Worm (Caenorhabditis elegans) whole organism, late embryonic: Measurements from ENCODE around the gene F16B12.4.

Experiments used
- K02D7.2 ChIP-seq: sonication (generic microtip); optimal IDR thresholded peaks from 2 replicates; lab custom pipeline; 2017; ENCODE audit warnings: mild to moderate bottlenecking, missing genetic modification characterization, missing compliant biosample characterization
- elt-4 ChIP-seq: sonication (generic microtip); optimal IDR thresholded peaks from 2 replicates; lab custom pipeline; 2016; ENCODE audit warnings: missing genetic modification characterization, missing compliant biosample characterization
- nhr-11 ChIP-seq: fragments of 150-350 bp; optimal IDR thresholded peaks from 2 replicates; lab custom pipeline; 2014; ENCODE audit warnings: missing biosample characterization, missing genetic modification characterization
- sox-2 ChIP-seq: fragments of 200-800 bp; sonication (Bioruptor generic); IDR thresholded peaks from 2 replicates; pipeline ENCODE4 v1.3.6; 2022; ENCODE audit warnings: missing genetic modification reagents, missing genetic modification characterization, missing compliant biosample characterization
- tbx-2 ChIP-seq: sonication (generic microtip); optimal IDR thresholded peaks from 2 replicates; lab custom pipeline; 2016; ENCODE audit warnings: missing genetic modification characterization, missing compliant biosample characterization

DNA sequence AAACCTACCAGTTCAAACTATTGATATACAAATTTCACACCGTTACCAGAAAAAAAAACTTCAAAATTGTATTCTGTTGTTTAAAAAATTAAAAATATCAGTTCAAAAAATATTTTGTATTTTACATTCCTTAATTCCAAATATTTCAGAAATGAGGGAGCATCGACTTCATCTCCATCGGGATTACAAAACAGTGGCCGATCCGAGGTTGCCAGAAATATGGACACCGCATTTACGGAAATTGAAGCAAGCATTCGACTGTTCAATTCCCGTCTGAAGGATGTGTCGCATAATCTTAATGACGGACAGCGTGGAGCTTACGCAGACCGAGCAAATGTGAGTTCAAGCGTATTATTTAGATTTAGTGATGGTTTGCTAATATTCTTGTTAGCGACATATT is 34.2 kb upstream of the F16B12.4 start:
- TF ChIP-seq sox-2, result no peak
- TF ChIP-seq elt-4 (tag; lab: Kevin White, UChicago), result no peak
- TF ChIP-seq tbx-2, result no peak
- no peak for TF ChIP-seq nhr-11 (tag; lab: Kevin White, UChicago)
- TF ChIP-seq K02D7.2 (tag; lab: Kevin White, UChicago), result no peak
